Fruit fly (Drosophila melanogaster) whole organism, embryonic: ENCODE results near the gene CG32681.

Experiments used
- Antp ChIP-seq: fragments of 200-800 bp; sonication (Bioruptor generic); optimal IDR thresholded peaks from 3 replicates; lab custom pipeline; 2016; ENCODE audit warnings: missing biosample characterization, missing genetic modification characterization
- Atf-2 ChIP-seq: fragments of 200-800 bp; sonication (Bioruptor generic); optimal IDR thresholded peaks from 2 replicates; lab custom pipeline; 2016; ENCODE audit warnings: missing biosample characterization, missing genetic modification characterization
- CG1024 ChIP-seq: fragments of 200-800 bp; sonication (Bioruptor generic); IDR thresholded peaks from 2 replicates; pipeline ENCODE4 v1.3.6; 2022; ENCODE audit warnings: missing biosample characterization, missing genetic modification characterization
- CG10543 ChIP-seq: fragments of 200-800 bp; sonication (Bioruptor generic); optimal IDR thresholded peaks from 3 replicates; lab custom pipeline; 2017; ENCODE audit warnings: missing biosample characterization, mild to moderate bottlenecking, missing genetic modification characterization, moderate library complexity
- CG10654 ChIP-seq: fragments of 200-800 bp; sonication (Bioruptor generic); optimal IDR thresholded peaks from 2 replicates; lab custom pipeline; 2016; ENCODE audit warnings: missing biosample characterization, missing genetic modification characterization
- CG11696 ChIP-seq: fragments of 200-800 bp; sonication (Bioruptor generic); IDR thresholded peaks from 2 replicates; pipeline ENCODE4 v1.3.6; 2022; ENCODE audit warnings: missing biosample characterization, missing genetic modification characterization
- CG12769 ChIP-seq: fragments of 200-800 bp; sonication (Bioruptor generic); optimal IDR thresholded peaks from 2 replicates; lab custom pipeline; 2019; ENCODE audit warnings: missing biosample characterization, mild to moderate bottlenecking, missing genetic modification characterization, moderate library complexity
- CG13296 ChIP-seq: fragments of 200-800 bp; sonication (Bioruptor generic); optimal IDR thresholded peaks from 3 replicates; lab custom pipeline; 2018; ENCODE audit warnings: missing biosample characterization, mild to moderate bottlenecking, missing genetic modification characterization
- CG14441 ChIP-seq: fragments of 200-800 bp; sonication (Bioruptor generic); IDR thresholded peaks from 2 replicates; pipeline ENCODE4 v1.3.6; 2022; ENCODE audit warnings: missing biosample characterization, missing genetic modification characterization
- CG15514 ChIP-seq: fragments of 200-800 bp; sonication (Bioruptor generic); optimal IDR thresholded peaks from 3 replicates; lab custom pipeline; 2017; ENCODE audit warnings: missing biosample characterization, missing genetic modification characterization, mild to moderate bottlenecking, moderate library complexity, missing genetic modification reagents
- CG16863 ChIP-seq: fragments of 200-800 bp; sonication (Bioruptor generic); optimal IDR thresholded peaks from 3 replicates; lab custom pipeline; 2016; ENCODE audit warnings: missing biosample characterization, missing genetic modification characterization
- CG31388 ChIP-seq: fragments of 200-800 bp; sonication (Bioruptor generic); optimal IDR thresholded peaks from 2 replicates; lab custom pipeline; 2016; ENCODE audit warnings: missing biosample characterization, missing genetic modification characterization
- CG3407 ChIP-seq: fragments of 200-800 bp; sonication (Bioruptor generic); optimal IDR thresholded peaks from 2 replicates; lab custom pipeline; 2018; ENCODE audit warnings: missing biosample characterization, mild to moderate bottlenecking, missing genetic modification characterization
- CG3847 ChIP-seq: fragments of 200-800 bp; sonication (Bioruptor generic); IDR thresholded peaks from 2 replicates; pipeline ENCODE4 v1.3.6; 2022; ENCODE audit warnings: missing biosample characterization, missing genetic modification characterization
- CG4282 ChIP-seq: fragments of 200-800 bp; sonication (Bioruptor generic); optimal IDR thresholded peaks from 2 replicates; lab custom pipeline; 2016; ENCODE audit warnings: missing biosample characterization, missing genetic modification characterization
- CG5953 ChIP-seq: fragments of 200-800 bp; sonication (Bioruptor generic); IDR thresholded peaks from 2 replicates; pipeline ENCODE4 v1.3.6; 2022; ENCODE audit warnings: missing biosample characterization, missing genetic modification characterization
- CG6254 ChIP-seq: fragments of 200-800 bp; sonication (Bioruptor generic); optimal IDR thresholded peaks from 3 replicates; lab custom pipeline; 2017; ENCODE audit warnings: mild to moderate bottlenecking, missing biosample characterization, missing genetic modification reagents, missing genetic modification characterization
- CG7372 ChIP-seq: fragments of 200-800 bp; sonication (Bioruptor generic); IDR thresholded peaks from 2 replicates; pipeline ENCODE4 v1.3.6; 2022; ENCODE audit warnings: missing biosample characterization, missing genetic modification characterization
- CG9609 ChIP-seq: fragments of 200-800 bp; sonication (Bioruptor generic); optimal IDR thresholded peaks from 3 replicates; lab custom pipeline; 2016; ENCODE audit warnings: missing biosample characterization, missing genetic modification characterization
- Chrac-16 ChIP-seq: fragments of 200-800 bp; sonication (Bioruptor generic); optimal IDR thresholded peaks from 3 replicates; lab custom pipeline; 2016; ENCODE audit warnings: missing biosample characterization, missing genetic modification characterization
- Deaf1 ChIP-seq: fragments of 200-800 bp; optimal IDR thresholded peaks from 3 replicates; lab custom pipeline; 2019; ENCODE audit warnings: missing biosample characterization, mild to moderate bottlenecking, missing genetic modification characterization, moderate library complexity
- Gsc ChIP-seq: fragments of 200-800 bp; sonication (Bioruptor generic); IDR thresholded peaks from 2 replicates; pipeline ENCODE4 v1.3.6; 2022; ENCODE audit warnings: missing biosample characterization, missing genetic modification characterization
- H15 ChIP-seq: fragments of 200-800 bp; sonication (Bioruptor generic); IDR thresholded peaks from 3 replicates; pipeline ENCODE4 v1.3.6; 2022; ENCODE audit warnings: missing biosample characterization, missing genetic modification characterization
- H2.0 ChIP-seq: fragments of 200-800 bp; sonication (Bioruptor generic); IDR thresholded peaks from 2 replicates; pipeline ENCODE4 v1.3.6; 2022; ENCODE audit warnings: missing biosample characterization, missing genetic modification characterization
- HLHmδ ChIP-seq: fragments of 200-800 bp; sonication (Bioruptor generic); optimal IDR thresholded peaks from 2 replicates; lab custom pipeline; 2018; ENCODE audit warnings: missing biosample characterization, mild to moderate bottlenecking, missing genetic modification characterization, moderate library complexity
- Hand ChIP-seq: fragments of 200-800 bp; sonication (Bioruptor generic); optimal IDR thresholded peaks from 2 replicates; lab custom pipeline; 2017; ENCODE audit warnings: mild to moderate bottlenecking, missing biosample characterization, missing genetic modification reagents, missing genetic modification characterization
- Hsf ChIP-seq: fragments of 200-800 bp; sonication (Bioruptor generic); optimal IDR thresholded peaks from 3 replicates; lab custom pipeline; 2016; ENCODE audit warnings: missing biosample characterization, missing genetic modification characterization
- Nf-YC ChIP-seq: fragments of 200-800 bp; optimal IDR thresholded peaks from 3 replicates; lab custom pipeline; 2019; ENCODE audit warnings: missing biosample characterization, mild to moderate bottlenecking, missing genetic modification characterization, moderate library complexity
- Sry-β ChIP-seq: fragments of 200-800 bp; sonication (Bioruptor generic); optimal IDR thresholded peaks from 2 replicates; lab custom pipeline; 2018; ENCODE audit warnings: missing biosample characterization, mild to moderate bottlenecking, missing genetic modification characterization, moderate library complexity
- Vsx1 ChIP-seq: fragments of 200-800 bp; sonication (Bioruptor generic); optimal IDR thresholded peaks from 2 replicates; lab custom pipeline; 2017; ENCODE audit warnings: missing biosample characterization, mild to moderate bottlenecking, missing genetic modification characterization, missing genetic modification reagents
- ab ChIP-seq: fragments of 200-800 bp; sonication (Bioruptor generic); optimal IDR thresholded peaks from 2 replicates; lab custom pipeline; 2016; ENCODE audit warnings: missing biosample characterization, missing genetic modification characterization
- abd-A ChIP-seq: fragments of 200-800 bp; sonication (Bioruptor generic); optimal IDR thresholded peaks from 3 replicates; lab custom pipeline; 2019; ENCODE audit warnings: missing biosample characterization, mild to moderate bottlenecking, missing genetic modification characterization, moderate library complexity
- ase ChIP-seq: fragments of 200-800 bp; sonication (Bioruptor generic); IDR thresholded peaks from 3 replicates; pipeline ENCODE4 v1.3.6; 2022; ENCODE audit warnings: missing biosample characterization, missing genetic modification characterization
- bowl ChIP-seq: fragments of 200-800 bp; sonication (Bioruptor generic); IDR thresholded peaks from 2 replicates; pipeline ENCODE4 v1.3.6; 2022; ENCODE audit warnings: missing biosample characterization, missing genetic modification characterization
- br ChIP-seq: fragments of >200 bp; optimal IDR thresholded peaks from 2 replicates; lab custom pipeline; 2017
- caup ChIP-seq: fragments of 200-800 bp; sonication (Bioruptor generic); optimal IDR thresholded peaks from 3 replicates; lab custom pipeline; 2017; ENCODE audit warnings: missing biosample characterization, mild to moderate bottlenecking, missing genetic modification characterization, moderate library complexity; ENCODE audit not compliant: severe bottlenecking
- chif ChIP-seq, 2 experiments: fragments of 200-800 bp; sonication (Bioruptor generic); optimal IDR thresholded peaks; 3 replicates each; lab custom pipeline; 2016; ENCODE audit warnings: missing biosample characterization in 2 of 2, missing genetic modification characterization in 2 of 2
- esg ChIP-seq: fragments of 200-800 bp; sonication (Bioruptor generic); conservative IDR thresholded peaks from 2 replicates; pipeline ENCODE4 v1.3.6; 2022; ENCODE audit warnings: missing biosample characterization, missing genetic modification characterization
- exex ChIP-seq: fragments of 200-800 bp; sonication (Bioruptor generic); optimal IDR thresholded peaks from 4 replicates; lab custom pipeline; 2018; ENCODE audit warnings: missing biosample characterization, mild to moderate bottlenecking, missing genetic modification characterization, moderate library complexity
- fd102C ChIP-seq: fragments of 200-800 bp; sonication (Bioruptor generic); optimal IDR thresholded peaks from 2 replicates; lab custom pipeline; 2018; ENCODE audit warnings: missing biosample characterization, mild to moderate bottlenecking, missing genetic modification characterization, moderate library complexity
- fd96Cb ChIP-seq: fragments of 200-800 bp; sonication (Bioruptor generic); optimal IDR thresholded peaks from 2 replicates; lab custom pipeline; 2018; ENCODE audit warnings: missing biosample characterization, mild to moderate bottlenecking, missing genetic modification characterization, moderate library complexity
- ftz-f1 ChIP-seq: fragments of 200-800 bp; sonication (Bioruptor generic); optimal IDR thresholded peaks from 2 replicates; lab custom pipeline; 2016; ENCODE audit warnings: missing biosample characterization, missing genetic modification characterization
- hb ChIP-seq: fragments of 200-800 bp; sonication (Bioruptor generic); IDR thresholded peaks from 3 replicates; pipeline ENCODE4 v1.3.6; 2022; ENCODE audit warnings: missing biosample characterization, missing genetic modification characterization; ENCODE audit not compliant: partially characterized antibody
- jigr1 ChIP-seq: fragments of 200-800 bp; sonication (Bioruptor generic); IDR thresholded peaks from 3 replicates; pipeline ENCODE4 v1.3.6; 2022; ENCODE audit warnings: missing biosample characterization, missing genetic modification characterization
- kay ChIP-seq: fragments of 200-800 bp; sonication (Bioruptor generic); optimal IDR thresholded peaks from 2 replicates; lab custom pipeline; 2016; ENCODE audit warnings: missing biosample characterization, missing genetic modification characterization
- lab ChIP-seq: fragments of 200-800 bp; sonication (Bioruptor generic); optimal IDR thresholded peaks from 3 replicates; lab custom pipeline; 2017; ENCODE audit warnings: missing biosample characterization, missing genetic modification characterization, mild to moderate bottlenecking, moderate library complexity, missing genetic modification reagents
- nerfin-2 ChIP-seq: fragments of 200-800 bp; sonication (Bioruptor generic); IDR thresholded peaks from 2 replicates; pipeline ENCODE4 v1.3.6; 2022; ENCODE audit warnings: missing biosample characterization, missing genetic modification characterization; ENCODE audit not compliant: partially characterized antibody
- org-1 ChIP-seq: fragments of 200-800 bp; sonication (Bioruptor generic); optimal IDR thresholded peaks from 2 replicates; lab custom pipeline; 2017; ENCODE audit warnings: missing biosample characterization, missing genetic modification characterization
- ro ChIP-seq: fragments of 200-800 bp; sonication (Bioruptor generic); IDR thresholded peaks from 2 replicates; pipeline ENCODE4 v1.3.6; 2022; ENCODE audit warnings: missing biosample characterization, missing genetic modification characterization
- sug ChIP-seq: fragments of 200-800 bp; optimal IDR thresholded peaks from 2 replicates; lab custom pipeline; 2019; ENCODE audit warnings: missing biosample characterization, mild to moderate bottlenecking, missing genetic modification characterization, moderate library complexity
- tap ChIP-seq: fragments of 200-800 bp; optimal IDR thresholded peaks from 3 replicates; lab custom pipeline; 2019; ENCODE audit warnings: missing biosample characterization, mild to moderate bottlenecking, missing genetic modification characterization, moderate library complexity
- ttk ChIP-seq: fragments of 200-800 bp; sonication (Bioruptor generic); IDR thresholded peaks from 2 replicates; pipeline ENCODE4 v2.1.2; 2022; ENCODE audit warnings: missing biosample characterization, missing genetic modification characterization
- vfl ChIP-seq: fragments of 200-800 bp; sonication (Bioruptor generic); optimal IDR thresholded peaks from 2 replicates; lab custom pipeline; 2016; ENCODE audit warnings: missing biosample characterization, missing genetic modification characterization

Gene CG32681

dm6 chrX:10369315-10369714 is 11.8 kb downstream of the CG32681 start:
- TF ChIP-seq CG14441 (GFP tag; lab: Robert Waterston, UW) (no peak), CG9609 (GFP tag; lab: Kevin White, UChicago) (no peak), CG4282 (GFP tag; lab: Kevin White, UChicago) (no peak), sug (tag; lab: Kevin White, UChicago) (peak; percentile 25), tap (tag; lab: Kevin White, UChicago) (no peak), br (lab: Kevin White, UChicago) (no peak), vfl (GFP tag; lab: Kevin White, UChicago) (no peak), Sry-β (GFP tag; lab: Kevin White, UChicago) (no peak), HLHmδ (no peak), CG31388 (GFP tag; lab: Kevin White, UChicago) (no peak), CG1024 (GFP tag; lab: Robert Waterston, UW) (no peak), CG10543 (GFP tag; lab: Kevin White, UChicago) (peak; percentile 21), CG10654 (GFP tag; lab: Kevin White, UChicago) (no peak), Nf-YC (no peak), Chrac-16 (GFP tag; lab: Kevin White, UChicago) (no peak), Antp (no peak), kay (GFP tag; lab: Kevin White, UChicago) (no peak), hb (GFP tag; lab: Robert Waterston, UW) (no peak), Deaf1 (tag; lab: Kevin White, UChicago) (peak; percentile 44), Hsf (GFP tag; lab: Kevin White, UChicago) (no peak), CG3847 (GFP tag; lab: Robert Waterston, UW) (no peak), Atf-2 (no peak), esg (GFP tag; lab: Robert Waterston, UW) (no peak), H15 (GFP tag; lab: Robert Waterston, UW) (no peak), fd96Cb (tag; lab: Kevin White, UChicago) (no peak), CG7372 (GFP tag; lab: Robert Waterston, UW) (no peak), ase (GFP tag; lab: Robert Waterston, UW) (no peak), CG13296 (GFP tag; lab: Kevin White, UChicago) (no peak), CG3407 (GFP tag; lab: Kevin White, UChicago) (no peak), Hand (no peak), ftz-f1 (GFP tag; lab: Kevin White, UChicago) (peak; percentile 81), CG5953 (GFP tag; lab: Robert Waterston, UW) (no peak), jigr1 (no peak), Vsx1 (GFP tag; lab: Kevin White, UChicago) (peak; percentile 0), ab (GFP tag; lab: Kevin White, UChicago) (no peak), CG16863 (GFP tag; lab: Kevin White, UChicago) (no peak), bowl (GFP tag; lab: Robert Waterston, UW) (no peak), CG6254 (GFP tag; lab: Kevin White, UChicago) (no peak), CG12769 (tag; lab: Kevin White, UChicago) (peak; percentile 57), H2.0 (GFP tag; lab: Robert Waterston, UW) (no peak), CG11696 (GFP tag; lab: Robert Waterston, UW) (no peak), org-1 (no peak), caup (GFP tag; lab: Kevin White, UChicago) (no peak), chif (GFP tag; optimal IDR thresholded peaks at IDR 0.05; lab: Kevin White, UChicago) (no peak), CG15514 (GFP tag; lab: Kevin White, UChicago) (no peak), nerfin-2 (GFP tag; lab: Robert Waterston, UW) (no peak), fd102C (GFP tag; lab: Kevin White, UChicago) (no peak), lab (GFP tag; lab: Kevin White, UChicago) (no peak), Gsc (GFP tag; lab: Robert Waterston, UW) (no peak), exex (tag; lab: Kevin White, UChicago) (peak; percentile 49), ttk (no peak), ro (GFP tag; lab: Robert Waterston, UW) (no peak), abd-A (tag; lab: Kevin White, UChicago) (no peak)
